Fruit fly (Drosophila melanogaster) whole organism, wandering third instar larva: Measurements from ENCODE around the gene CG12105.

Source experiments
- CG9705 ChIP-seq: fragments of 200-800 bp; sonication (Bioruptor generic); optimal IDR thresholded peaks from 2 replicates; lab custom pipeline; 2018; ENCODE audit warnings: missing biosample characterization, mild to moderate bottlenecking, missing genetic modification characterization
- CrebA ChIP-seq: fragments of 200-800 bp; sonication (Bioruptor generic); optimal IDR thresholded peaks from 2 replicates; lab custom pipeline; 2016; ENCODE audit warnings: missing biosample characterization, mild to moderate bottlenecking, missing genetic modification characterization, borderline replicate concordance
- br ChIP-seq: fragments of 200-800 bp; sonication (Bioruptor generic); optimal IDR thresholded peaks from 2 replicates; lab custom pipeline; 2016; ENCODE audit warnings: missing biosample characterization, missing genetic modification characterization
- brk ChIP-seq: fragments of 200-800 bp; sonication (Bioruptor generic); optimal IDR thresholded peaks from 2 replicates; lab custom pipeline; 2016; ENCODE audit warnings: missing biosample characterization, mild to moderate bottlenecking, missing genetic modification characterization
- dmrt93B ChIP-seq: fragments of 200-800 bp; sonication (Bioruptor generic); optimal IDR thresholded peaks from 2 replicates; lab custom pipeline; 2018; ENCODE audit warnings: missing biosample characterization, mild to moderate bottlenecking, missing genetic modification characterization
- h ChIP-seq: fragments of 200-800 bp; sonication (Bioruptor generic); optimal IDR thresholded peaks from 3 replicates; lab custom pipeline; 2016; ENCODE audit warnings: missing biosample characterization, mild to moderate bottlenecking, missing genetic modification characterization
- lola ChIP-seq: fragments of >200 bp; optimal IDR thresholded peaks from 2 replicates; lab custom pipeline; 2017; ENCODE audit warnings: missing biosample characterization, missing genetic modification characterization
- psq ChIP-seq: fragments of 200-800 bp; sonication (Bioruptor generic); optimal IDR thresholded peaks from 3 replicates; lab custom pipeline; 2017; ENCODE audit warnings: missing biosample characterization, mild to moderate bottlenecking, missing genetic modification characterization, moderate library complexity
- sage ChIP-seq: fragments of 200-800 bp; sonication (Bioruptor generic); optimal IDR thresholded peaks from 2 replicates; lab custom pipeline; 2016; ENCODE audit warnings: missing biosample characterization, mild to moderate bottlenecking, missing genetic modification characterization
- usp ChIP-seq: fragments of >200 bp; optimal IDR thresholded peaks from 2 replicates; lab custom pipeline; 2017; ENCODE audit warnings: missing biosample characterization, missing genetic modification characterization

DNA sequence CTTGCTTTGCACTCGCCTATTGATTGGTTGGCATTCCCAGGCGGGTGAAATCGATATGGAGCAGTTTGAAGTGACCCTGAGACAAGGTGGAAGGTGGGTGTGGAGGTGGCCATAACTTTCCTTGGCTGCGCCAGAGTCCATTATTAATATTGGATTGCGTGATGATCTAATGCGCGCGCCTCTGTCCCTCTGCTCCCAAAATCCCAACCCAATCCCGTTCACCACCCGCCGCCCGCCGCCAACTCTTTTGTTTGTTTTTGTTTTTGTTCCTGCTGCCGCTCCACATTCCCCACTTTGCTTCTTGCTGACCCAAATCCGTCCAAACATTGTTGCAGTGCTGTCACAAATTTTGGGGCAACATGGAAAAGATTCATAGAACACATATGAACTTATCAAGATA lies 44.5 kb downstream of the CG12105 start:
- TF ChIP-seq lola (GFP tag; lab: Kevin White, UChicago) (no peak), sage (no peak), CG9705 (GFP tag; lab: Kevin White, UChicago) (no peak), psq (GFP tag; lab: Kevin White, UChicago) (no peak), h (GFP tag; lab: Kevin White, UChicago) (no peak), usp (GFP tag; lab: Kevin White, UChicago) (no peak), brk (GFP tag; lab: Kevin White, UChicago) (no peak), dmrt93B (no peak), br (GFP tag; lab: Kevin White, UChicago) (no peak), CrebA (GFP tag; lab: Kevin White, UChicago) (no peak)
